Worm (Caenorhabditis elegans) whole organism, L3 larva: ENCODE results near the gene F57A8.7.

Experiments
- fkh-10 ChIP-seq: sonication (generic microtip); optimal IDR thresholded peaks from 2 replicates; lab custom pipeline; 2017; ENCODE audit warnings: missing biosample characterization, missing genetic modification reagents, missing genetic modification characterization
- hmg-11 ChIP-seq: sonication (generic microtip); optimal IDR thresholded peaks from 2 replicates; lab custom pipeline; 2016; ENCODE audit warnings: missing genetic modification characterization, missing compliant biosample characterization
- mml-1 ChIP-seq: fragments of 150-350 bp; sonication (generic microtip); optimal IDR thresholded peaks from 3 replicates; lab custom pipeline; 2014; ENCODE audit warnings: missing biosample characterization, missing genetic modification characterization
- snpc-4 ChIP-seq: fragments of 150-350 bp; optimal IDR thresholded peaks from 2 replicates; lab custom pipeline; 2014; ENCODE audit warnings: missing biosample characterization, missing genetic modification characterization
- unc-62 ChIP-seq: fragments of 150-350 bp; sonication (generic microtip); optimal IDR thresholded peaks from 4 replicates; lab custom pipeline; 2014; ENCODE audit warnings: missing biosample characterization, missing genetic modification reagents, missing genetic modification characterization

DNA sequence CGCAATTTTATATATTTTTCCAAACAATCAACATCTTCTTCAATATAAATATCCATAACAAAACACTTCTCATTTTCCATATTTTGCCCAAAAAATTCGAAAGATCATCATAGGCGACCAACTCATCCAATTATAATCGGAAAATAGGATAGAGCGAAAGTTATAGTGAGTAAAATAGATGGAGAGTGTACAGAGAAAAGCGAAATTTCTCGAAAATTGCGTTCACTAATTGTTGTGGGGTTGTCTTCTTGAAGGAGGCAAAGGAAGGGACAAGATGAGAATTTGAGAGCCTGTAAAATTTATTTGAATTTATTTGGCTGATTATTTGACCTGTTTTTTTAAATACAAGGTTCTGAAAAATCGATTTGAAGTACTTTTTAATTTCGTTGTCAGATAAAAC is 40.0 kb upstream of the F57A8.7 start:
- no peak for TF ChIP-seq hmg-11 (tag; lab: Kevin White, UChicago)
- TF ChIP-seq fkh-10: no peak
- no peak for TF ChIP-seq unc-62 (GFP tag; lab: Kevin White, UChicago)
- no peak for TF ChIP-seq mml-1 (tag; lab: Kevin White, UChicago)
- TF ChIP-seq snpc-4 (tag; lab: Kevin White, UChicago): no peak
